Fruit fly (Drosophila melanogaster) whole organism, prepupa: ENCODE data around the gene CG14024.

Experiments
- CG10631 ChIP-seq: fragments of 200-800 bp; sonication (Bioruptor generic); optimal IDR thresholded peaks from 2 replicates; lab custom pipeline; 2016; ENCODE audit warnings: missing biosample characterization, missing genetic modification characterization
- CG11294 ChIP-seq: fragments of 200-800 bp; sonication (Bioruptor generic); IDR thresholded peaks from 2 replicates; pipeline ENCODE4 v1.3.6; 2022; ENCODE audit warnings: missing biosample characterization, missing genetic modification characterization
- CG3032 ChIP-seq: fragments of 200-800 bp; optimal IDR thresholded peaks from 2 replicates; lab custom pipeline; 2019; ENCODE audit warnings: missing biosample characterization, mild to moderate bottlenecking, missing genetic modification characterization, moderate library complexity
- CG6276 ChIP-seq: fragments of 200-800 bp; sonication (Bioruptor generic); optimal IDR thresholded peaks from 2 replicates; lab custom pipeline; 2017; ENCODE audit warnings: missing biosample characterization, mild to moderate bottlenecking, missing genetic modification characterization
- CG6808 ChIP-seq: fragments of 200-800 bp; sonication (Bioruptor generic); optimal IDR thresholded peaks from 3 replicates; lab custom pipeline; 2017; ENCODE audit warnings: missing biosample characterization, missing genetic modification characterization, mild to moderate bottlenecking, moderate library complexity, missing genetic modification reagents
- CG9139 ChIP-seq: fragments of 200-800 bp; sonication (Bioruptor generic); optimal IDR thresholded peaks from 3 replicates; lab custom pipeline; 2017; ENCODE audit warnings: missing biosample characterization, mild to moderate bottlenecking, missing genetic modification characterization
- achi ChIP-seq: fragments of 200-800 bp; sonication (Bioruptor generic); optimal IDR thresholded peaks from 3 replicates; lab custom pipeline; 2016; ENCODE audit warnings: missing biosample characterization, missing genetic modification characterization
- esn ChIP-seq: fragments of 200-800 bp; sonication (Bioruptor generic); optimal IDR thresholded peaks from 2 replicates; lab custom pipeline; 2016; ENCODE audit warnings: missing biosample characterization, mild to moderate bottlenecking, missing genetic modification characterization, moderate library complexity

- TF ChIP-seq CG10631 (GFP tag; lab: Kevin White, UChicago) (no peak), CG3032 (tag; lab: Kevin White, UChicago) (no peak), CG6276 (no peak), CG6808 (no peak), achi (GFP tag; lab: Kevin White, UChicago) (no peak), CG9139 (GFP tag; lab: Kevin White, UChicago) (no peak), esn (GFP tag; lab: Kevin White, UChicago) (no peak), CG11294 (GFP tag; lab: Robert Waterston, UW) (no peak)
Measured at dm6 chr2L:5337159-5337558, 22.5 kb upstream of the CG14024 start.
